Fruit fly (Drosophila melanogaster) whole organism, embryonic: Measurements from ENCODE around the gene pyd.
A peak's percentile ranks its signal among the peaks of the same experiment; 100 is the strongest.

Experiments used
- Atf3 ChIP-seq: fragments of 200-800 bp; sonication (Bioruptor generic); optimal IDR thresholded peaks from 3 replicates; lab custom pipeline; 2016; ENCODE audit warnings: missing biosample characterization, missing genetic modification characterization
- C15 ChIP-seq: fragments of 200-800 bp; sonication (Bioruptor generic); IDR thresholded peaks from 3 replicates; pipeline ENCODE4 v1.3.6; 2022; ENCODE audit warnings: missing biosample characterization, missing genetic modification characterization
- CG10979 ChIP-seq: fragments of 200-800 bp; sonication (Bioruptor generic); optimal IDR thresholded peaks from 2 replicates; lab custom pipeline; 2018; ENCODE audit warnings: missing biosample characterization, mild to moderate bottlenecking, missing genetic modification characterization, moderate library complexity
- CG11085 ChIP-seq: fragments of 200-800 bp; sonication (Bioruptor generic); IDR thresholded peaks from 2 replicates; pipeline ENCODE4 v1.3.6; 2022; ENCODE audit warnings: missing biosample characterization, missing genetic modification characterization
- CG12104 ChIP-seq: fragments of 200-800 bp; sonication (Bioruptor generic); optimal IDR thresholded peaks from 3 replicates; lab custom pipeline; 2016; ENCODE audit warnings: missing biosample characterization, missing genetic modification characterization
- CG12769 ChIP-seq: fragments of 200-800 bp; sonication (Bioruptor generic); optimal IDR thresholded peaks from 2 replicates; lab custom pipeline; 2019; ENCODE audit warnings: missing biosample characterization, mild to moderate bottlenecking, missing genetic modification characterization, moderate library complexity
- CG13894 ChIP-seq: fragments of 200-800 bp; sonication (Bioruptor generic); optimal IDR thresholded peaks from 3 replicates; lab custom pipeline; 2018; ENCODE audit warnings: missing biosample characterization, mild to moderate bottlenecking, missing genetic modification characterization, moderate library complexity
- CG14014 ChIP-seq: fragments of 200-800 bp; sonication (Bioruptor generic); IDR thresholded peaks from 2 replicates; pipeline ENCODE4 v1.3.6; 2022; ENCODE audit warnings: missing biosample characterization, missing genetic modification characterization
- CG1529 ChIP-seq: fragments of 200-800 bp; sonication (Bioruptor generic); optimal IDR thresholded peaks from 3 replicates; lab custom pipeline; 2018; ENCODE audit warnings: missing biosample characterization, missing genetic modification characterization
- CG17186 ChIP-seq: fragments of 200-800 bp; sonication (Bioruptor generic); optimal IDR thresholded peaks from 3 replicates; lab custom pipeline; 2017; ENCODE audit warnings: missing biosample characterization, missing genetic modification reagents, missing genetic modification characterization
- CG17568 ChIP-seq: fragments of 200-800 bp; sonication (Bioruptor generic); optimal IDR thresholded peaks from 2 replicates; lab custom pipeline; 2018; ENCODE audit warnings: missing biosample characterization, mild to moderate bottlenecking, missing genetic modification characterization, moderate library complexity
- CG2199 ChIP-seq: fragments of 200-800 bp; sonication (Bioruptor generic); IDR thresholded peaks from 3 replicates; pipeline ENCODE4 v1.3.6; 2022; ENCODE audit warnings: missing biosample characterization, missing genetic modification characterization
- CG2678 ChIP-seq: fragments of 200-800 bp; sonication (Bioruptor generic); optimal IDR thresholded peaks from 3 replicates; lab custom pipeline; 2019; ENCODE audit warnings: missing biosample characterization, mild to moderate bottlenecking, missing genetic modification characterization, moderate library complexity
- CG34422 ChIP-seq: fragments of 200-800 bp; sonication (Bioruptor generic); IDR thresholded peaks from 3 replicates; pipeline ENCODE4 v1.3.6; 2022; ENCODE audit warnings: missing biosample characterization, missing genetic modification characterization
- CG3838 ChIP-seq: fragments of 200-800 bp; sonication (Bioruptor generic); optimal IDR thresholded peaks from 3 replicates; lab custom pipeline; 2016; ENCODE audit warnings: missing biosample characterization, missing genetic modification characterization
- CG6683 ChIP-seq: fragments of 200-800 bp; sonication (Bioruptor generic); optimal IDR thresholded peaks from 2 replicates; lab custom pipeline; 2017; ENCODE audit warnings: missing biosample characterization, mild to moderate bottlenecking, missing genetic modification characterization, missing genetic modification reagents
- CG9215 ChIP-seq: fragments of 200-800 bp; sonication (Bioruptor generic); IDR thresholded peaks from 2 replicates; pipeline ENCODE4 v1.3.6; 2022; ENCODE audit warnings: missing biosample characterization, missing genetic modification characterization
- D19A ChIP-seq: fragments of 200-800 bp; optimal IDR thresholded peaks from 3 replicates; lab custom pipeline; 2019; ENCODE audit warnings: missing biosample characterization, mild to moderate bottlenecking, missing genetic modification characterization, moderate library complexity
- Fer2 ChIP-seq: fragments of 200-800 bp; sonication (Bioruptor generic); optimal IDR thresholded peaks from 2 replicates; lab custom pipeline; 2018; ENCODE audit warnings: missing biosample characterization, mild to moderate bottlenecking, missing genetic modification characterization, moderate library complexity
- Hmr ChIP-seq: fragments of 200-800 bp; sonication (Bioruptor generic); optimal IDR thresholded peaks from 3 replicates; lab custom pipeline; 2017; ENCODE audit warnings: mild to moderate bottlenecking, missing biosample characterization, missing genetic modification reagents, missing genetic modification characterization
- Hr39 ChIP-seq: fragments of >200 bp; optimal IDR thresholded peaks from 2 replicates; lab custom pipeline; 2017
- Lpt ChIP-seq: fragments of >200 bp; optimal IDR thresholded peaks from 2 replicates; lab custom pipeline; 2018; ENCODE audit warnings: missing biosample characterization, missing genetic modification characterization
- MTF-1 ChIP-seq: fragments of 200-800 bp; sonication (Bioruptor generic); optimal IDR thresholded peaks from 2 replicates; lab custom pipeline; 2018; ENCODE audit warnings: missing biosample characterization, mild to moderate bottlenecking, missing genetic modification characterization, borderline replicate concordance
- Pdp1 ChIP-seq, 2 experiments: fragments of 200-800 bp; sonication (Bioruptor generic); optimal IDR thresholded peaks; 3 replicates each; lab custom pipeline; 2016; ENCODE audit warnings: missing biosample characterization in 2 of 2, missing genetic modification characterization in 2 of 2, mild to moderate bottlenecking in 1 of 2, moderate library complexity in 1 of 2
- Scr ChIP-seq: fragments of 200-800 bp; sonication (Bioruptor generic); IDR thresholded peaks from 2 replicates; pipeline ENCODE4 v1.3.6; 2022; ENCODE audit warnings: missing biosample characterization, missing genetic modification characterization; ENCODE audit not compliant: partially characterized antibody
- Side ChIP-seq: fragments of 200-800 bp; sonication (Bioruptor generic); optimal IDR thresholded peaks from 2 replicates; lab custom pipeline; 2016; ENCODE audit warnings: missing biosample characterization, missing genetic modification characterization
- Sox102F ChIP-seq: fragments of 200-800 bp; sonication (Bioruptor generic); optimal IDR thresholded peaks from 2 replicates; lab custom pipeline; 2018; ENCODE audit warnings: missing biosample characterization, mild to moderate bottlenecking, missing genetic modification characterization, moderate library complexity
- Taf1 ChIP-seq: fragments of 200-800 bp; sonication (Bioruptor generic); IDR thresholded peaks from 2 replicates; pipeline ENCODE4 v1.3.6; 2022; ENCODE audit warnings: missing biosample characterization, missing genetic modification characterization
- Tbp ChIP-seq: fragments of >200 bp; optimal IDR thresholded peaks from 2 replicates; lab custom pipeline; 2018; ENCODE audit warnings: missing biosample characterization, missing genetic modification characterization
- Usf ChIP-seq: fragments of 200-800 bp; sonication (Bioruptor generic); optimal IDR thresholded peaks from 2 replicates; lab custom pipeline; 2017; ENCODE audit warnings: missing genotype, missing biosample characterization, missing genetic modification characterization
- abd-A ChIP-seq: fragments of 200-800 bp; sonication (Bioruptor generic); optimal IDR thresholded peaks from 3 replicates; lab custom pipeline; 2019; ENCODE audit warnings: missing biosample characterization, mild to moderate bottlenecking, missing genetic modification characterization, moderate library complexity
- br ChIP-seq: fragments of >200 bp; optimal IDR thresholded peaks from 2 replicates; lab custom pipeline; 2017
- crol ChIP-seq: fragments of 200-800 bp; sonication (Bioruptor generic); IDR thresholded peaks from 2 replicates; pipeline ENCODE4 v1.3.6; 2022; ENCODE audit warnings: missing biosample characterization, missing genetic modification characterization
- dysf ChIP-seq: fragments of 200-800 bp; sonication (Bioruptor generic); IDR thresholded peaks from 3 replicates; pipeline ENCODE4 v1.3.6; 2022; ENCODE audit warnings: missing biosample characterization, missing genetic modification characterization
- en ChIP-seq: fragments of 200-800 bp; sonication (Bioruptor generic); optimal IDR thresholded peaks from 2 replicates; lab custom pipeline; 2016; ENCODE audit warnings: missing biosample characterization, missing genetic modification characterization
- eyg ChIP-seq: fragments of 200-800 bp; sonication (Bioruptor generic); optimal IDR thresholded peaks from 3 replicates; lab custom pipeline; 2016; ENCODE audit warnings: missing biosample characterization, missing genetic modification characterization
- grn ChIP-seq: fragments of 200-800 bp; sonication (Bioruptor generic); optimal IDR thresholded peaks from 3 replicates; lab custom pipeline; 2017; ENCODE audit warnings: missing biosample characterization, missing genetic modification characterization
- gt ChIP-seq: fragments of 200-800 bp; sonication (Bioruptor generic); IDR thresholded peaks from 2 replicates; pipeline ENCODE4 v1.3.6; 2022; ENCODE audit warnings: missing biosample characterization, missing genetic modification characterization
- hkb ChIP-seq, 2 experiments: fragments of 200-800 bp in 1 of 2; fragments of >200 bp in 1 of 2; sonication (Bioruptor generic) in 1 of 2; IDR thresholded peaks in 1 of 2; optimal IDR thresholded peaks in 1 of 2; 2 replicates each; pipeline versions ENCODE4 v1.3.6 to Lab custom; 2017 to 2022; ENCODE audit warnings: missing biosample characterization in 1 of 2, missing genetic modification characterization in 1 of 2
- hth ChIP-seq: fragments of >200 bp; optimal IDR thresholded peaks from 2 replicates; lab custom pipeline; 2017; ENCODE audit warnings: inconsistent platforms
- inv ChIP-seq: fragments of 200-800 bp; sonication (Bioruptor generic); IDR thresholded peaks from 2 replicates; pipeline ENCODE4 v1.3.6; 2022; ENCODE audit warnings: missing biosample characterization, missing genetic modification characterization; ENCODE audit not compliant: partially characterized antibody
- mirr ChIP-seq: fragments of 200-800 bp; sonication (Bioruptor generic); optimal IDR thresholded peaks from 3 replicates; lab custom pipeline; 2018; ENCODE audit warnings: missing biosample characterization, mild to moderate bottlenecking, missing genetic modification characterization
- nmo ChIP-seq: fragments of 200-800 bp; sonication (Bioruptor generic); optimal IDR thresholded peaks from 2 replicates; lab custom pipeline; 2018; ENCODE audit warnings: missing biosample characterization, mild to moderate bottlenecking, missing genetic modification characterization, moderate library complexity
- oc ChIP-seq: fragments of 200-800 bp; sonication (Bioruptor generic); optimal IDR thresholded peaks from 2 replicates; lab custom pipeline; 2018; ENCODE audit warnings: missing biosample characterization, mild to moderate bottlenecking, missing genetic modification characterization, moderate library complexity
- org-1 ChIP-seq: fragments of 200-800 bp; sonication (Bioruptor generic); optimal IDR thresholded peaks from 2 replicates; lab custom pipeline; 2017; ENCODE audit warnings: missing biosample characterization, missing genetic modification characterization
- pho ChIP-seq: fragments of 200-800 bp; sonication (Bioruptor generic); optimal IDR thresholded peaks from 2 replicates; lab custom pipeline; 2016; ENCODE audit warnings: missing biosample characterization, missing genetic modification characterization
- row ChIP-seq: fragments of 200-800 bp; sonication (Bioruptor generic); IDR thresholded peaks from 3 replicates; pipeline ENCODE4 v1.3.6; 2022; ENCODE audit warnings: missing biosample characterization, missing genetic modification characterization
- toy ChIP-seq: fragments of 200-800 bp; sonication (Bioruptor generic); IDR thresholded peaks from 2 replicates; pipeline ENCODE4 v1.3.6; 2022; ENCODE audit warnings: missing biosample characterization, missing genetic modification characterization
- twi ChIP-seq: fragments of 200-800 bp; optimal IDR thresholded peaks from 2 replicates; lab custom pipeline; 2019; ENCODE audit warnings: missing biosample characterization, mild to moderate bottlenecking, missing genetic modification characterization, moderate library complexity
- yki ChIP-seq: fragments of >200 bp; optimal IDR thresholded peaks from 3 replicates; lab custom pipeline; 2018

pyd gene

DNA sequence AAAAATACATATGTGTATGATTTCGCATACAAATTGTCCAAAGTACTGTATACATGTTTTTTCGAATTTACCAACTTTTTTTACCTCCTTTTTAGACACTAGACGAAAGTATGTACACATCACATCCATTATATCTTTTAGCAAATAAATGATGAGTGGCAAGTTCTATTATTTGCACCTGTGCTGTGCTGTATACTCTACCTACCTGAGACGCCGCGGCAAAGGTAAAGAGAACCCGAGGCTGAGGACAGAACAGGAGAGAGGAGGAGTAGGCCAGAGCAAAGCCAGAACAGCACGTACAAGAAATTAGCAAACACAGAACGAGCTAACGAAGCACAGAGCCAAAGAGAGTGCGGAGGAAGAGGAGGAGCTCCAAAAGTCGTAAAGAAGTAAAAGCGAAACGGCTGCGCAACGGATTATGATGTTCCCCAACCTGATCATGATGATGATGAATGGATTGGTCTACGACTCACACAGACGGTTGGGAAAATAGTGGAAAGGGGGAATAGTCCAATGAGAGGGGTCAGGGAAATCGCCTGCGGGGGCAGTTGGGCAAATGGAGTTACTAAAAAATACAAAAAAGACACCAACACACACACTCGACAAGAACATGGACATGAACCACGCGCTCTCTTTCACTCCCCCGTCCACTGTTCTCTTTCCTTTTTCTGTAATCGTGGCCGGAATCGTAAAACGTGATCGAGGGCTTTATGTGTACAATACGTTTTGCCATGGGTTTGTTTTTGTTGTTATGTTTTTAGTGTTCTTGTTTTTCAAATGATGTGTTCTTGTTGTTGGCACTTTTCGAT, 3.7 kb downstream of the pyd start (continued):
- peak; percentile 71 for TF ChIP-seq CG17568 (GFP tag; lab: Kevin White, UChicago)
- no peak for TF ChIP-seq CG3838 (GFP tag; lab: Kevin White, UChicago)
- TF ChIP-seq CG2678, result peak; percentile 81
- no peak for TF ChIP-seq br (lab: Kevin White, UChicago)
- TF ChIP-seq MTF-1 (GFP tag; lab: Kevin White, UChicago), result peak; percentile 20
- TF ChIP-seq pho (GFP tag; lab: Kevin White, UChicago), result peak; percentile 67
- TF ChIP-seq grn (GFP tag; lab: Kevin White, UChicago), result no peak
- TF ChIP-seq abd-A (tag; lab: Kevin White, UChicago), result no peak
- TF ChIP-seq Atf3 (GFP tag; lab: Kevin White, UChicago), result no peak
- peak; percentile 62 for TF ChIP-seq CG1529 (GFP tag; lab: Kevin White, UChicago)
- TF ChIP-seq CG6683 (GFP tag; lab: Kevin White, UChicago), result peak; percentile 48
- TF ChIP-seq C15 (GFP tag; lab: Robert Waterston, UW), result no peak
- no peak for TF ChIP-seq mirr (GFP tag; lab: Kevin White, UChicago)
- TF ChIP-seq CG12769 (tag; lab: Kevin White, UChicago), result peak; percentile 44
- peak; percentile 8 for TF ChIP-seq Fer2
- peak; percentile 66 for TF ChIP-seq Hmr (GFP tag; lab: Kevin White, UChicago)
- peak; percentile 72 for TF ChIP-seq Sox102F (GFP tag; lab: Kevin White, UChicago)
- TF ChIP-seq org-1 (GFP tag; lab: Kevin White, UChicago), result peak; percentile 69
- no peak for TF ChIP-seq CG13894 (tag; lab: Kevin White, UChicago)
- peak; percentile 61 to 63 for TF ChIP-seq Pdp1 (GFP tag; optimal IDR thresholded peaks at IDR 0.05; lab: Kevin White, UChicago)
- no peak for TF ChIP-seq hkb (optimal IDR thresholded peaks at IDR 0.05; lab: Kevin White, UChicago)
- peak; percentile 55 for TF ChIP-seq hkb (GFP tag; IDR thresholded peaks at IDR 0.05; lab: Robert Waterston, UW)
- peak; percentile 28 for TF ChIP-seq CG12104
- peak; percentile 92; the same call in 2 of the 3 replicates for TF ChIP-seq CG2199 (GFP tag; lab: Robert Waterston, UW)
- no peak for TF ChIP-seq yki (lab: Kevin White, UChicago)
- peak; percentile 81 for TF ChIP-seq crol
- TF ChIP-seq D19A (tag; lab: Kevin White, UChicago), result peak; percentile 90
- TF ChIP-seq hth, result no peak
- peak; percentile 84 for TF ChIP-seq nmo (GFP tag; lab: Kevin White, UChicago)
- TF ChIP-seq Hr39 (lab: Kevin White, UChicago), result no peak
- TF ChIP-seq toy (GFP tag; lab: Robert Waterston, UW), result peak; percentile 67; the same call in 1 of the 2 replicates
- no peak for TF ChIP-seq CG34422
- no peak for TF ChIP-seq CG14014 (GFP tag; lab: Robert Waterston, UW)
- peak; percentile 75 for TF ChIP-seq dysf
- peak; percentile 48 for TF ChIP-seq CG17186 (GFP tag; lab: Kevin White, UChicago)
- peak; percentile 87 for TF ChIP-seq row (GFP tag; lab: Robert Waterston, UW)
- TF ChIP-seq eyg (GFP tag; lab: Kevin White, UChicago), result no peak
- peak; percentile 64 for TF ChIP-seq Usf (GFP tag; lab: Kevin White, UChicago)
- no peak for TF ChIP-seq Tbp
- no peak for TF ChIP-seq oc (tag; lab: Kevin White, UChicago)
- TF ChIP-seq CG11085 (GFP tag; lab: Robert Waterston, UW), result no peak
- TF ChIP-seq en (GFP tag; lab: Kevin White, UChicago), result peak; percentile 56
- 0 out of 2 replicates have a peak, but pooled peaks have one; percentile 15 for TF ChIP-seq gt (GFP tag; lab: Robert Waterston, UW)
- no peak for TF ChIP-seq Taf1 (GFP tag; lab: Robert Waterston, UW)
- no peak for TF ChIP-seq Scr (GFP tag; lab: Robert Waterston, UW)
- peak; percentile 67 for TF ChIP-seq twi (tag; lab: Kevin White, UChicago)
- TF ChIP-seq Side, result peak; percentile 69
- no peak for TF ChIP-seq inv (GFP tag; lab: Robert Waterston, UW)
- TF ChIP-seq CG10979, result peak; percentile 96
- TF ChIP-seq CG9215 (GFP tag; lab: Robert Waterston, UW), result peak; percentile 60
- no peak for TF ChIP-seq Lpt (GFP tag; lab: Kevin White, UChicago)
